Fruit fly (Drosophila melanogaster) whole organism, embryonic: ENCODE results near the gene beat-IIIc.

Experiments
- Ada2b ChIP-seq: fragments of 200-800 bp; sonication (Bioruptor generic); IDR thresholded peaks from 2 replicates; pipeline ENCODE4 v1.3.6; 2022; ENCODE audit warnings: missing biosample characterization, missing genetic modification characterization
- Atf-2 ChIP-seq: fragments of 200-800 bp; sonication (Bioruptor generic); optimal IDR thresholded peaks from 2 replicates; lab custom pipeline; 2016; ENCODE audit warnings: missing biosample characterization, missing genetic modification characterization
- B-H1 ChIP-seq: fragments of 200-800 bp; sonication (Bioruptor generic); IDR thresholded peaks from 3 replicates; pipeline ENCODE4 v1.3.6; 2022; ENCODE audit warnings: missing biosample characterization, missing genetic modification characterization
- CG11085 ChIP-seq: fragments of 200-800 bp; sonication (Bioruptor generic); IDR thresholded peaks from 2 replicates; pipeline ENCODE4 v1.3.6; 2022; ENCODE audit warnings: missing biosample characterization, missing genetic modification characterization
- CG11504 ChIP-seq: fragments of 200-800 bp; sonication (Bioruptor generic); optimal IDR thresholded peaks from 3 replicates; lab custom pipeline; 2019; ENCODE audit warnings: missing biosample characterization, mild to moderate bottlenecking, missing genetic modification characterization, moderate library complexity
- CG1233 ChIP-seq: fragments of 200-800 bp; sonication (Bioruptor generic); optimal IDR thresholded peaks from 4 replicates; lab custom pipeline; 2018; ENCODE audit warnings: missing biosample characterization, mild to moderate bottlenecking, missing genetic modification characterization
- CG12744 ChIP-seq: fragments of 200-800 bp; sonication (Bioruptor generic); optimal IDR thresholded peaks from 2 replicates; lab custom pipeline; 2016; ENCODE audit warnings: missing biosample characterization, missing genetic modification characterization
- CG13424 ChIP-seq: fragments of 200-800 bp; sonication (Bioruptor generic); optimal IDR thresholded peaks from 2 replicates; lab custom pipeline; 2019; ENCODE audit warnings: missing biosample characterization, mild to moderate bottlenecking, missing genetic modification characterization, moderate library complexity
- CG14441 ChIP-seq: fragments of 200-800 bp; sonication (Bioruptor generic); IDR thresholded peaks from 2 replicates; pipeline ENCODE4 v1.3.6; 2022; ENCODE audit warnings: missing biosample characterization, missing genetic modification characterization
- CG16779 ChIP-seq: fragments of 200-800 bp; sonication (Bioruptor generic); IDR thresholded peaks from 2 replicates; pipeline ENCODE4 v1.3.6; 2022; ENCODE audit warnings: missing biosample characterization, missing genetic modification characterization
- CG30020 ChIP-seq: fragments of 200-800 bp; optimal IDR thresholded peaks from 2 replicates; lab custom pipeline; 2019; ENCODE audit warnings: missing biosample characterization, mild to moderate bottlenecking, missing genetic modification characterization, moderate library complexity
- CG30431 ChIP-seq: fragments of 200-800 bp; sonication (Bioruptor generic); optimal IDR thresholded peaks from 2 replicates; lab custom pipeline; 2017; ENCODE audit warnings: missing biosample characterization, missing genetic modification characterization
- CG33557 ChIP-seq: fragments of 200-800 bp; sonication (Bioruptor generic); optimal IDR thresholded peaks from 2 replicates; lab custom pipeline; 2019; ENCODE audit warnings: missing biosample characterization, mild to moderate bottlenecking, missing genetic modification characterization, moderate library complexity
- CG3407 ChIP-seq: fragments of 200-800 bp; sonication (Bioruptor generic); optimal IDR thresholded peaks from 2 replicates; lab custom pipeline; 2018; ENCODE audit warnings: missing biosample characterization, mild to moderate bottlenecking, missing genetic modification characterization
- CG3995 ChIP-seq: fragments of 200-800 bp; sonication (Bioruptor generic); optimal IDR thresholded peaks from 3 replicates; lab custom pipeline; 2016; ENCODE audit warnings: missing biosample characterization, missing genetic modification characterization
- CG4404 ChIP-seq: fragments of 200-800 bp; sonication (Bioruptor generic); IDR thresholded peaks from 2 replicates; pipeline ENCODE4 v1.3.6; 2022; ENCODE audit warnings: missing biosample characterization, missing genetic modification characterization
- CG4617 ChIP-seq: fragments of 200-800 bp; sonication (Bioruptor generic); optimal IDR thresholded peaks from 3 replicates; lab custom pipeline; 2016; ENCODE audit warnings: missing biosample characterization, missing genetic modification characterization, borderline replicate concordance
- CG7271 ChIP-seq: fragments of 200-800 bp; sonication (Bioruptor generic); optimal IDR thresholded peaks from 2 replicates; lab custom pipeline; 2018; ENCODE audit warnings: missing biosample characterization, mild to moderate bottlenecking, missing genetic modification characterization, moderate library complexity
- CG8944 ChIP-seq: fragments of 200-800 bp; sonication (Bioruptor generic); optimal IDR thresholded peaks from 3 replicates; lab custom pipeline; 2016; ENCODE audit warnings: missing biosample characterization, missing genetic modification characterization
- CG9727 ChIP-seq: fragments of 200-800 bp; sonication (Bioruptor generic); optimal IDR thresholded peaks from 3 replicates; lab custom pipeline; 2017; ENCODE audit warnings: missing biosample characterization, mild to moderate bottlenecking, missing genetic modification characterization
- CHES-1-like ChIP-seq: fragments of 200-800 bp; sonication (Bioruptor generic); optimal IDR thresholded peaks from 2 replicates; lab custom pipeline; 2016; ENCODE audit warnings: missing biosample characterization, missing genetic modification characterization
- Dbx ChIP-seq: fragments of 200-800 bp; sonication (Bioruptor generic); IDR thresholded peaks from 3 replicates; pipeline ENCODE4 v1.3.6; 2022; ENCODE audit warnings: missing biosample characterization, missing genetic modification characterization
- Dp ChIP-seq: fragments of 200-800 bp; sonication (Bioruptor generic); optimal IDR thresholded peaks from 2 replicates; lab custom pipeline; 2018; ENCODE audit warnings: missing biosample characterization, mild to moderate bottlenecking, missing genetic modification characterization, moderate library complexity
- Gsc ChIP-seq: fragments of 200-800 bp; sonication (Bioruptor generic); IDR thresholded peaks from 2 replicates; pipeline ENCODE4 v1.3.6; 2022; ENCODE audit warnings: missing biosample characterization, missing genetic modification characterization
- Gug ChIP-seq: fragments of 200-800 bp; sonication (Bioruptor generic); IDR thresholded peaks from 4 replicates; pipeline ENCODE4 v1.3.6; 2022; ENCODE audit warnings: missing biosample characterization, missing genetic modification characterization
- H15 ChIP-seq: fragments of 200-800 bp; sonication (Bioruptor generic); IDR thresholded peaks from 3 replicates; pipeline ENCODE4 v1.3.6; 2022; ENCODE audit warnings: missing biosample characterization, missing genetic modification characterization
- HLH54F ChIP-seq: fragments of 200-800 bp; sonication (Bioruptor generic); optimal IDR thresholded peaks from 3 replicates; lab custom pipeline; 2016; ENCODE audit warnings: missing biosample characterization, missing genetic modification characterization
- Mrtf ChIP-seq: fragments of 200-800 bp; sonication (Bioruptor generic); IDR thresholded peaks from 3 replicates; pipeline ENCODE4 v1.3.6; 2022; ENCODE audit warnings: missing biosample characterization, missing genetic modification characterization
- NC2α ChIP-seq: fragments of 200-800 bp; sonication (Bioruptor generic); optimal IDR thresholded peaks from 2 replicates; lab custom pipeline; 2016; ENCODE audit warnings: missing biosample characterization, missing genetic modification characterization
- Nf-YB ChIP-seq: fragments of 200-800 bp; sonication (Bioruptor generic); optimal IDR thresholded peaks from 3 replicates; lab custom pipeline; 2019; ENCODE audit warnings: missing biosample characterization, mild to moderate bottlenecking, missing genetic modification characterization, moderate library complexity
- Rx ChIP-seq: fragments of 200-800 bp; sonication (Bioruptor generic); IDR thresholded peaks from 2 replicates; pipeline ENCODE4 v1.3.6; 2022; ENCODE audit warnings: missing biosample characterization, missing genetic modification characterization
- Scr ChIP-seq: fragments of 200-800 bp; sonication (Bioruptor generic); IDR thresholded peaks from 2 replicates; pipeline ENCODE4 v1.3.6; 2022; ENCODE audit warnings: missing biosample characterization, missing genetic modification characterization; ENCODE audit not compliant: partially characterized antibody
- Tbp ChIP-seq: fragments of >200 bp; optimal IDR thresholded peaks from 2 replicates; lab custom pipeline; 2018; ENCODE audit warnings: missing biosample characterization, missing genetic modification characterization
- ac ChIP-seq: fragments of 200-800 bp; sonication (Bioruptor generic); optimal IDR thresholded peaks from 3 replicates; lab custom pipeline; 2017; ENCODE audit warnings: missing biosample characterization, mild to moderate bottlenecking, missing genetic modification characterization
- bigmax ChIP-seq: fragments of 200-800 bp; sonication (Bioruptor generic); optimal IDR thresholded peaks from 2 replicates; lab custom pipeline; 2018; ENCODE audit warnings: missing biosample characterization, mild to moderate bottlenecking, missing genetic modification characterization
- br ChIP-seq: fragments of >200 bp; optimal IDR thresholded peaks from 2 replicates; lab custom pipeline; 2017
- cg ChIP-seq: fragments of 200-800 bp; sonication (Bioruptor generic); optimal IDR thresholded peaks from 3 replicates; lab custom pipeline; 2019; ENCODE audit warnings: missing biosample characterization, mild to moderate bottlenecking, missing genetic modification characterization, moderate library complexity
- chm ChIP-seq: fragments of 200-800 bp; sonication (Bioruptor generic); IDR thresholded peaks from 2 replicates; pipeline ENCODE4 v1.3.6; 2022; ENCODE audit warnings: missing biosample characterization, missing genetic modification characterization
- corto ChIP-seq: fragments of 200-800 bp; sonication (Bioruptor generic); optimal IDR thresholded peaks from 2 replicates; lab custom pipeline; 2016; ENCODE audit warnings: missing biosample characterization, mild to moderate bottlenecking, missing genetic modification characterization, moderate library complexity
- fd64A ChIP-seq: fragments of 200-800 bp; sonication (Bioruptor generic); optimal IDR thresholded peaks from 3 replicates; lab custom pipeline; 2018; ENCODE audit warnings: missing biosample characterization, mild to moderate bottlenecking, missing genetic modification characterization
- fu2 ChIP-seq: fragments of 200-800 bp; sonication (Bioruptor generic); optimal IDR thresholded peaks from 2 replicates; lab custom pipeline; 2016; ENCODE audit warnings: missing biosample characterization, missing genetic modification characterization
- grn ChIP-seq: fragments of 200-800 bp; sonication (Bioruptor generic); optimal IDR thresholded peaks from 3 replicates; lab custom pipeline; 2017; ENCODE audit warnings: missing biosample characterization, missing genetic modification characterization
- kah ChIP-seq: fragments of 200-800 bp; sonication (Bioruptor generic); optimal IDR thresholded peaks from 2 replicates; lab custom pipeline; 2018; ENCODE audit warnings: missing biosample characterization, mild to moderate bottlenecking, missing genetic modification characterization
- ranshi ChIP-seq: fragments of 200-800 bp; sonication (Bioruptor generic); IDR thresholded peaks from 2 replicates; pipeline ENCODE4 v1.3.6; 2022; ENCODE audit warnings: missing biosample characterization, missing genetic modification characterization
- ro ChIP-seq: fragments of 200-800 bp; sonication (Bioruptor generic); IDR thresholded peaks from 2 replicates; pipeline ENCODE4 v1.3.6; 2022; ENCODE audit warnings: missing biosample characterization, missing genetic modification characterization
- schlank ChIP-seq: fragments of 200-800 bp; sonication (Bioruptor generic); optimal IDR thresholded peaks from 2 replicates; lab custom pipeline; 2018; ENCODE audit warnings: missing biosample characterization, mild to moderate bottlenecking, missing genetic modification characterization
- seq ChIP-seq: fragments of 200-800 bp; sonication (Bioruptor generic); IDR thresholded peaks from 2 replicates; pipeline ENCODE4 v1.3.6; 2022; ENCODE audit warnings: missing biosample characterization, missing genetic modification characterization
- shn ChIP-seq: fragments of 200-800 bp; sonication (Bioruptor generic); optimal IDR thresholded peaks from 3 replicates; lab custom pipeline; 2016; ENCODE audit warnings: missing biosample characterization, missing genetic modification characterization
- slp2 ChIP-seq: fragments of 200-800 bp; sonication (Bioruptor generic); optimal IDR thresholded peaks from 2 replicates; lab custom pipeline; 2016; ENCODE audit warnings: missing biosample characterization, missing genetic modification characterization
- sr ChIP-seq: fragments of 200-800 bp; sonication (Bioruptor generic); IDR thresholded peaks from 3 replicates; pipeline ENCODE4 v1.3.6; 2022; ENCODE audit warnings: missing biosample characterization, missing genetic modification characterization
- tup ChIP-seq: fragments of 200-800 bp; sonication (Bioruptor generic); optimal IDR thresholded peaks from 2 replicates; lab custom pipeline; 2016; ENCODE audit warnings: missing biosample characterization, mild to moderate bottlenecking, missing genetic modification characterization, moderate library complexity
- vvl ChIP-seq: fragments of 200-800 bp; sonication (Bioruptor generic); IDR thresholded peaks from 2 replicates; pipeline ENCODE4 v1.3.6; 2022; ENCODE audit warnings: missing biosample characterization, missing genetic modification characterization

The beat-IIIc gene

dm6 chr2L:17243101-17243780 lies 17.3 kb downstream of the beat-IIIc start (continued):
- TF ChIP-seq ranshi (GFP tag; lab: Robert Waterston, UW) (no peak; the same call in 1 of the 2 replicates), Scr (GFP tag; lab: Robert Waterston, UW) (no peak), grn (GFP tag; lab: Kevin White, UChicago) (no peak), CG3995 (GFP tag; lab: Kevin White, UChicago) (no peak), bigmax (no peak), Ada2b (GFP tag; lab: Robert Waterston, UW) (peak; percentile 30; the same call in 1 of the 2 replicates), seq (GFP tag; lab: Robert Waterston, UW) (0 out of 2 replicates have a peak, but pooled peaks have one; percentile 15), CG33557 (GFP tag; lab: Kevin White, UChicago) (no peak), fd64A (GFP tag; lab: Kevin White, UChicago) (no peak), Gsc (GFP tag; lab: Robert Waterston, UW) (no peak), fu2 (GFP tag; lab: Kevin White, UChicago) (no peak), corto (GFP tag; lab: Kevin White, UChicago) (no peak), B-H1 (GFP tag; lab: Robert Waterston, UW) (no peak), Rx (GFP tag; lab: Robert Waterston, UW) (0 out of 2 replicates have a peak, but pooled peaks have one; percentile 4), slp2 (GFP tag; lab: Kevin White, UChicago) (no peak), CG11085 (no peak), br (lab: Kevin White, UChicago) (no peak), Mrtf (GFP tag; lab: Robert Waterston, UW) (no peak), CG30020 (tag; lab: Kevin White, UChicago) (peak; percentile 28), Dp (no peak), Dbx (GFP tag; lab: Robert Waterston, UW) (no peak), cg (GFP tag; lab: Kevin White, UChicago) (no peak), kah (GFP tag; lab: Kevin White, UChicago) (no peak), CG4404 (GFP tag; lab: Robert Waterston, UW) (no peak), vvl (peak; percentile 67; the same call in 1 of the 2 replicates), chm (GFP tag; lab: Robert Waterston, UW) (no peak), H15 (GFP tag; lab: Robert Waterston, UW) (peak; percentile 61; the same call in 2 of the 3 replicates), CG13424 (no peak), Tbp (no peak), CG7271 (tag; lab: Kevin White, UChicago) (peak; percentile 24), NC2α (GFP tag; lab: Kevin White, UChicago) (no peak), CHES-1-like (no peak), CG12744 (GFP tag; lab: Kevin White, UChicago) (no peak), schlank (tag; lab: Kevin White, UChicago) (no peak), shn (GFP tag; lab: Kevin White, UChicago) (no peak), CG8944 (GFP tag; lab: Kevin White, UChicago) (no peak), tup (GFP tag; lab: Kevin White, UChicago) (no peak), ro (GFP tag; lab: Robert Waterston, UW) (no peak), CG11504 (tag; lab: Kevin White, UChicago) (peak; percentile 81), Gug (GFP tag; lab: Robert Waterston, UW) (no peak), Nf-YB (GFP tag; lab: Kevin White, UChicago) (no peak), CG30431 (GFP tag; lab: Kevin White, UChicago) (peak; percentile 39), ac (GFP tag; lab: Kevin White, UChicago) (no peak), CG3407 (GFP tag; lab: Kevin White, UChicago) (no peak), CG16779 (GFP tag; lab: Robert Waterston, UW) (no peak), sr (GFP tag; lab: Robert Waterston, UW) (no peak), CG9727 (peak; percentile 47), CG14441 (no peak), HLH54F (GFP tag; lab: Kevin White, UChicago) (no peak), Atf-2 (no peak), CG1233 (peak; percentile 33), CG4617 (GFP tag; lab: Kevin White, UChicago) (no peak)
